Fruit fly (Drosophila melanogaster): ENCODE measurements around the gene WASp.

WASp gene

DNA sequence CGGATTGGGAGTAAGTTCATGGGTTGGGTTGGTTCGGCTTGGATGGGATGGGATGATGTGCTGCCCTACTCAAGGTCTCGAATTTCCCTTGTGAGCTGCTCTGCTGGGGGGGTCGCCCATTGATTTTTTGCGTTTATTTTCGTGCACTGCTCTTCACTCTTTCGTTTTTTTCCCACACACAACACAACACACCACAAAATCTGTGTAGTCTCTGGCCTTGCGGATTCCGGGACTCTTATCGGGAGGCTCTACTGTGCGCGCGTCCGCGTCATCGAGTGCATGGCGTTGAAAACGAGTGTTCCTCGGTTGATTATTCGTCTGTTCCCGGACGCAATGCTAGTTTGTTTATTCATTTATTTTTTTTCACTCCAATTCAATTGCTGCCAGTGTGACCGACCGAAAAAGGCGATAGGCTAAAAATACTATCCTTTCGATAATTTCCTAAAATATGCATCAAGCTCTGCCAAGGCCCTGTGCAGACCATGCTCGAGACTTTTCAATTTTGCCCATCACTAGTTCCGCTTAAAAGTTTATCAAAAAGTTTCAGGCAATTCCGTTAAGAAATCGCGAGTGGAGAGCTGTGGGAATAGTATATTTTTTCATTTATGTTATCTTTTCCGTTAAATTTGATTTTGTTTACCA is at the start of gene WASp:
Gene WASp, minus strand, starts transcription at position 399 of the 642 bp plus-strand sequence.
- peak; percentile 31 for TF ChIP-seq CG17801 (GFP tag; optimal IDR thresholded peaks at IDR 0.05; ENCODE audit: partially characterized antibody)

DNA sequence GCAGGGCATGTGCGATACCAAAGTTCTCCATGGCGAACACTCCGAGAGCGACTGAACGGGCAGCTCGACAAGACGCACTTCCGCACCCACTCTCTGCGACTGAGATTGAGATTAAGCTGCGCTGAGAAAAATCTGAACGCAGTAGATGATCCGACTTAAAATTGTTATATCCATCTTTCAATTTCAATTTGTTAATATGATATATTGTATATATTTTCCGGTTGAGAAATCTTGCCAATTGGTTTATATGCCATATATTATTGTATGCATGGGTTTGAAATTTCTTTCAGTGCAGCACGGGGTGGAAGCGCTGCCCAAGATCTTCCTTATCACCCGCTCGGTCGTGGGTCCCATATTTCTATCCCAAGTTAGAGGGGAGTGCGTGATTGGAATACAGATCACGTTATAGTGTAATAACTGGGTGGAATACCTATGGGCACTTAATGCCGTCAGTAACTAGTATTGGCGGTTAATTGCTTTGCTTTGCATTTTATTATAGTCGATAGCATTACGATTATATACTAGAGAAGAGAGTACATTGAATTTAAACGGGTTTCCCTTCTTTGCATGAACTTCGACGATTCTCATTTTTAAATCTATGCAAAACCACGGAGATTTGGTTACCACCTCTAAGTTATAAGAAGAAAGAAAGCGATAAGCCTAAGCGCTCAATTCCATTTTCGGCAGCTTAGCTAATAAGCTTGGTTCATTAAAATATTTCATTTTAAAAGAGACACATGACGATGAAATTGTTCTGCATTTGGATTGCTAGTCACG is 48.4 kb upstream of the WASp start, which contains the start of the genes Nepl19 and Nepl20:
Gene Nepl19, minus strand, starts transcription at position 57 of the 777 bp plus-strand sequence.
Gene Nepl20, plus strand, starts transcription at position 727 of the 777 bp plus-strand sequence.
- no peak for TF ChIP-seq CG17801 (GFP tag; optimal IDR thresholded peaks at IDR 0.05; ENCODE audit: partially characterized antibody)

DNA sequence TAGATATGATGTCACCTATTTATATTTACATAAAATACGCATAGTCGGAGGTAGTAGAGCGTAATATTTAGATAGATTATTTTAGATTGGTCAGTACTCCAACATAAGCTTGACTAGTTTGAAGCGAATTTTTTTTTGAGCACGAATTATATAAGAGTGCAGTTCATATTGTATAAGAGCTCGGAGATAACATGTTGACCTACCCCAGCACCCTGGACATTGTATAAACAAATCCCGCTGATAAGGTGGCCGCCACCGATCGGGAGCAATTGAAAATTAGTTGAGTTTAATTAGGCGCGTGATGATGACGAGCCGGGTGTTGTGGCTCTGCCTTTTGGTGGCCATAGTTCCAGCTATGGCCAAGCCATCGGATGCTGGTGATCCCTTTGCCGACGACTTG is 43.5 kb upstream of the WASp start, which contains the start of gene Nepl18:
Gene Nepl18, plus strand, starts transcription at position 277 of the 400 bp plus-strand sequence.
- no peak for TF ChIP-seq CG17801 (GFP tag; optimal IDR thresholded peaks at IDR 0.05; ENCODE audit: partially characterized antibody)

- no peak for TF ChIP-seq CG17801 (GFP tag; optimal IDR thresholded peaks at IDR 0.05; ENCODE audit: partially characterized antibody)
These were observed 40.8 kb upstream of the WASp start, which contains the start of gene Nepl17 for dm6 chr3R:28872605-28873004. TSS of gene Nepl17 (plus strand) at chr3R:28872905.

DNA sequence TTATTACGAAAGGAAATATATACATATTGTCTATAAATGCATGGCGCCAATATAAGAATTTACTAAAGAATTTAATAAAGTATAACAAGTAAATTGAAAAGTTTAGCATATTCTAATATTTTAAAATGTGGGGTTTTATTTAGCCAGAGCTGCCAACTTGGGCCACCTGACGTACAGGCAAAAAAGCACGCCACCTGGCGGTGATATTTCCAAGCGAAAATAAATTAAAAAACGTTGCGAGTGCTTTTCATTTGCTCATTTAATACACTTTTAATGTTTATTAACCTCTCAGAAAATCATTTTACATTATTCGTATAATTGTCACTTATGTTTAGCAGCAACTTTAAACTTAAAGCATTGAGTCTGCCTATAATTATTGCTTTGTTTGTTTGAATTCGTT is 38.5 kb upstream of the WASp start:
- no peak for TF ChIP-seq CG17801 (GFP tag; optimal IDR thresholded peaks at IDR 0.05; ENCODE audit: partially characterized antibody)

DNA sequence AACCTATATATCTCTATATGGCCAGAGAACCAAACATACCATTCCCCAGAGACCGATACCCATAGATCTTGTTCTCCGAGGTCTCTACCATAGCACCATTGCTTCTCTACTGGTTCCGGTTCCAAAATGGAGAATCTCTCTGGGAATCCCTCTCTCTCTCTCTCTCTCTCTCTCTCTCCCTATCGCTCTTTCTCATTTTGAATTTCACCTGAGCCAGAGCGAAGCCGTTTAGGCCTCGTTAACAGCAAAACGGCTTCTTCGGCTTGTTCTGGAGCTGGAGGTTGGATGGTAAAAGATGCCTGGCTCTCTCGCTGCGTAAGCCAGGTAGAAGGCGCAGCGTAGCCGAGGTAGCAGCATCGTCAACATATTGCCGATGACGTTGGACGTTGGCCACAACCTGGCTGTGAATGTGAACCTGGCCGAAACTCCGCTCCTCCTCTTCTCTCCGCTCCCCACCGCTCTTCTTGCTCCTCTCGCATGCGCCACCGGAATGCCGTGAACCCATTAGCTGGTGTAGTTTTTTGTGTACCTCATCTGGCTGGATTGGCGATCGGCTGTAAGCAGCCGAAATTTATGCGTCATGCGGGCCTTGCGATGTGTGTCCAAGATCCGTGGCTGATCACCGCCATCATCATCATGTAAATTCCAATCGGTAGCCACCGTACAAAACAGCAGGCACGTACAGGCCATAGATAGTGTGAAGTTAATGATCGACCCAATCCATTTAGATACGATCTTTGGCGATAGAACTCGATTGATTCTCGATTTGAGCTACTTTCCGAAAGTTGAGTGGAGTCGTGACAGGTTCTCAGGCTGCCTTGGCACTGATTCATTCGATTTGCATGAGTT is 29.7 kb upstream of the WASp start:
- TF ChIP-seq CG17801 (GFP tag; optimal IDR thresholded peaks at IDR 0.05; ENCODE audit: partially characterized antibody) = no peak

- no peak for TF ChIP-seq CG17801 (GFP tag; optimal IDR thresholded peaks at IDR 0.05; ENCODE audit: partially characterized antibody)
These were observed 28.8 kb upstream of the WASp start for dm6 chr3R:28860582-28860981.

dm6 chr3R:28859058-28859526 is 27.3 kb upstream of the WASp start, which contains the start of gene Inx3:
TSS of gene Inx3 (minus strand) at chr3R:28859497.
- TF ChIP-seq CG17801 (GFP tag; optimal IDR thresholded peaks at IDR 0.05; ENCODE audit: partially characterized antibody) = peak; percentile 46

DNA sequence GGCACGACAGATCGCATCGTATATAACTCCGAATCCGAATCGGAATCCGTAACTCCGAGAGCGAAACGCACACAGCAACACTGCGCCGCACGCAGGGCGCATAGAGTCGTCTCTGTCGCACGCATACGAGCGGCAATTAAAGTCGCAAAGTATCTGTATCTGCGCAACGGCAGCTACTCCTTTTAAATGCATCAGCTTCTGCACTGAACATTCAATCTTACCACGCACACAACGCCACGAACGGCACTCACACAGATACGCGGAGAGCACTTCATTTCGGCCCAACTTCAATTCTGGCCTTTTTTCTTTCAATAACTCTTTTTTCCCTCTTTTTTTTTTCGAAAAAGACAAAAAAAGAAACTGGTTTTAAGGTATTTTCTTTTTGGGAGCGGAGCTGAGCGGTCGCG is 26.4 kb upstream of the WASp start:
- no peak for TF ChIP-seq CG17801 (GFP tag; optimal IDR thresholded peaks at IDR 0.05; ENCODE audit: partially characterized antibody)

- no peak for TF ChIP-seq CG17801 (GFP tag; optimal IDR thresholded peaks at IDR 0.05; ENCODE audit: partially characterized antibody)
These were observed 25.6 kb upstream of the WASp start for dm6 chr3R:28857287-28858024.

DNA sequence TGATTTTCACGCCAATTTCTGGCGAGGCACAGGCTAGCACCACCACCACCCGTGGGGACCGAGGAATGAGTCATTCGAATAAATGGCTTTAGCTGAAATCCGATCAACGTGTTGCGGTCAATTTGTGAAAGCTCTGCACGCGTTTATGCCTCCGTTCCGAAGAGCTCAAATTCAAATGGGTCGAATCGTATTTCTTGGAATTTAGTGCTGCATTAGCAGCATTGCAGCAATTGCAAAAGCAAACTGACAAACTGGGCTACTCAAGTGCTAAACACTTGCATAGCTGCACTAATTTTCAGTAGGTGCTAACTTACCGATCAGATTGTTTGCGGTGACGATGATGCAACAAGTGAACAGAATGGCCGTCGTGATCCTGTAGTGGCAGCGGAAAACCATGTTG is 25.0 kb upstream of the WASp start:
- TF ChIP-seq CG17801 (GFP tag; optimal IDR thresholded peaks at IDR 0.05; ENCODE audit: partially characterized antibody) = no peak

DNA sequence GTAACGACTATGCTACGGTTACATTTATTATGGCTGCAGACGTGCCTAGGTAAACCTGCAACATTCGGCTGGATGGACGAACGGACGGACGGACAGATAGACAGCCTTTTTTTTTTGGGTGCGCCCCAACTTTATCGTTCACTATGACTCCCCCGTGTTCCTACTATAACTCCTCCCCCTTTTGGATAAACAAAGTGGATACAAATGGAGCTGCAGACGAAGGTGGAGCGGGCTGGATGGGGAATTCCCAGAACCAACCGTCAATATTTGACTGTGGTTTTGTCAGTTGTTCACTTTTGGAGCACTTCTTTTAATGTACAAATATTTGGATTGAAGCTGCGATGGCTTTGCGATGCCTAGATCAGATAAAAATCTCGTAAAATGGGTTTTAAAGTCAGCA is 24.3 kb upstream of the WASp start:
- TF ChIP-seq CG17801 (GFP tag; optimal IDR thresholded peaks at IDR 0.05; ENCODE audit: partially characterized antibody) = no peak

dm6 chr3R:28851966-28852377 is 20.1 kb upstream of the WASp start:
- no peak for TF ChIP-seq CG17801 (GFP tag; optimal IDR thresholded peaks at IDR 0.05; ENCODE audit: partially characterized antibody)

DNA sequence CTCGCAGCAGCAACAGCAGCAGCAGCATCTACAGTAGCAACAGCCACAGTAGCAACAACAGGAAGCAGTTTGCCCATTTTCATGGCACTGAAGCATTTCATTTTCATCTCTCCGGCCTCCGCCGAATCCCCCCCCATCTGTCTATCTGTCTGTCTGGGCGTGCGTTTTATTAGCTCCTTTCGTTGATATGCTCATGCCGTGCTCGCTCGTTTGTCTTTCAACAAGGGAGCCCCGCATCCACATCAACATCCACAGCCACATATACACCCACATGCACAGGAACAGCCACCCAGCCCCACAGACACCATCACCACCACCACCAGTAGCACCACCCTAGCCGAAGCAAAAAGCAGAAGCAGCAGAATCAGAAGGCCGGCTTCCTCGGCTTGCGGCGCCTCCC is 19.7 kb upstream of the WASp start:
- no peak for TF ChIP-seq CG17801 (GFP tag; optimal IDR thresholded peaks at IDR 0.05; ENCODE audit: partially characterized antibody)

Measured in ovary, adult (tissue).